Worm (Caenorhabditis elegans): ENCODE measurements around the gene wago-10.
A peak's percentile ranks its signal among the peaks of the same experiment; 100 is the strongest.

Gene wago-10

ce11 chrV:381227-381950 lies 38.2 kb downstream of the wago-10 start, which contains the start of gene ZK6.8 (continued):
- TF ChIP-seq F16B12.6 (tag; optimal IDR thresholded peaks at IDR 0.05) = no peak
- TF ChIP-seq C04F5.9 (tag; optimal IDR thresholded peaks at IDR 0.05) = no peak
- TF ChIP-seq swsn-7 (tag; optimal IDR thresholded peaks at IDR 0.05) = no peak
- TF ChIP-seq unc-62 (GFP tag; optimal IDR thresholded peaks at IDR 0.05) = no peak
- no peak for TF ChIP-seq Y116A8C.19 (tag; optimal IDR thresholded peaks at IDR 0.05; ENCODE audit: borderline replicate concordance)
- peak; percentile 79 for TF ChIP-seq nhr-71 (tag; optimal IDR thresholded peaks at IDR 0.05)
- peak in 1 of 2 experiments; percentile 67 for TF ChIP-seq lin-35 (GFP tag; optimal IDR thresholded peaks at IDR 0.05)
- no peak for TF ChIP-seq unc-30 (tag; optimal IDR thresholded peaks at IDR 0.05)
- TF ChIP-seq lir-3 (tag; optimal IDR thresholded peaks at IDR 0.05; ENCODE audit: poor library complexity) = no peak

- TF ChIP-seq lir-3 (tag; optimal IDR thresholded peaks at IDR 0.05; ENCODE audit: poor library complexity) (no peak), elt-2 (tag; optimal IDR thresholded peaks at IDR 0.05) (peak; percentile 48), nhr-76 (tag; optimal IDR thresholded peaks at IDR 0.05) (no peak)
These were observed 41.3 kb downstream of the wago-10 start for ce11 chrV:384511-384910.

ce11 chrV:385488-385887 lies 42.3 kb downstream of the wago-10 start, which contains the start of gene lipl-5:
TSS of gene lipl-5 (plus strand) at chrV:385746.
- TF ChIP-seq ztf-11 (tag; optimal IDR thresholded peaks at IDR 0.05) (no peak), lin-35 (GFP tag; optimal IDR thresholded peaks at IDR 0.05) (peak in 1 of 2 experiments; percentile 18), unc-130 (tag; optimal IDR thresholded peaks at IDR 0.05) (no peak), C04F5.9 (tag; optimal IDR thresholded peaks at IDR 0.05) (no peak), mdl-1 (tag; optimal IDR thresholded peaks at IDR 0.05) (no peak), sptf-1 (tag; optimal IDR thresholded peaks at IDR 0.05) (no peak), elt-2 (tag; optimal IDR thresholded peaks at IDR 0.05) (peak; percentile 81), mep-1 (tag; optimal IDR thresholded peaks at IDR 0.05) (no peak), nhr-90 (tag; optimal IDR thresholded peaks at IDR 0.05; ENCODE audit: poor library complexity) (no peak), alr-1 (tag; optimal IDR thresholded peaks at IDR 0.05; ENCODE audit: borderline replicate concordance) (no peak), efl-1 (optimal IDR thresholded peaks at IDR 0.05) (no peak), efl-1 (GFP tag; optimal IDR thresholded peaks at IDR 0.05 in 1 of 2) (no peak), lin-13 (GFP tag; optimal IDR thresholded peaks at IDR 0.05) (no peak)

ce11 chrV:388397-388796 lies 45.2 kb downstream of the wago-10 start, which contains the start of gene ZK6.6:
TSS of gene ZK6.6 (plus strand) at chrV:388697.
- TF ChIP-seq alr-1 (tag; optimal IDR thresholded peaks at IDR 0.05; ENCODE audit: borderline replicate concordance) = no peak
- no peak for TF ChIP-seq elt-3 (tag; optimal IDR thresholded peaks at IDR 0.05)

ce11 chrV:392199-392678 lies 49.0 kb downstream of the wago-10 start, which contains the start of gene nhr-254:
TSS of gene nhr-254 (plus strand) at chrV:392628.
- peak; percentile 50 for TF ChIP-seq nhr-20 (tag; optimal IDR thresholded peaks at IDR 0.05)
- TF ChIP-seq fkh-8 (tag; optimal IDR thresholded peaks at IDR 0.05) = peak; percentile 63
- peak; percentile 38 for TF ChIP-seq pax-3 (tag; optimal IDR thresholded peaks at IDR 0.05)
- peak; percentile 47 for TF ChIP-seq nhr-71 (tag; optimal IDR thresholded peaks at IDR 0.05)
- peak; percentile 59 for TF ChIP-seq nhr-47 (tag; optimal IDR thresholded peaks at IDR 0.05)
- TF ChIP-seq pag-3 (tag; optimal IDR thresholded peaks at IDR 0.05; ENCODE audit: borderline replicate concordance, insufficient read depth) = no peak
- no peak for TF ChIP-seq dpl-1 (GFP tag; optimal IDR thresholded peaks at IDR 0.05)
- no peak for TF ChIP-seq aly-2 (tag; optimal IDR thresholded peaks at IDR 0.05)
- TF ChIP-seq lin-15B (tag; optimal IDR thresholded peaks at IDR 0.05) = no peak
- no peak for TF ChIP-seq C04F5.9 (tag; optimal IDR thresholded peaks at IDR 0.05)
- TF ChIP-seq hlh-4 (tag; optimal IDR thresholded peaks at IDR 0.05) = peak; percentile 35
- TF ChIP-seq ets-5 (GFP tag; IDR thresholded peaks at IDR 0.05) = no peak
- peak; percentile 47 for TF ChIP-seq dsc-1 (tag; optimal IDR thresholded peaks at IDR 0.05)
- TF ChIP-seq nhr-90 (tag; optimal IDR thresholded peaks at IDR 0.05; ENCODE audit: poor library complexity) = no peak
